Fruit fly (Drosophila melanogaster) whole organism, prepupa: Measurements from ENCODE around the gene CG34462.

Experiments used
- CG10631 ChIP-seq: fragments of 200-800 bp; sonication (Bioruptor generic); optimal IDR thresholded peaks from 2 replicates; lab custom pipeline; 2016; ENCODE audit warnings: missing biosample characterization, missing genetic modification characterization
- CG10669 ChIP-seq: fragments of 200-800 bp; sonication (Bioruptor generic); optimal IDR thresholded peaks from 3 replicates; lab custom pipeline; 2018; ENCODE audit warnings: missing biosample characterization, mild to moderate bottlenecking, missing genetic modification characterization, moderate library complexity
- CG11762 ChIP-seq: fragments of 200-800 bp; sonication (Bioruptor generic); optimal IDR thresholded peaks from 3 replicates; lab custom pipeline; 2016; ENCODE audit warnings: missing biosample characterization, missing genetic modification characterization; ENCODE audit not compliant: insufficient read depth
- CG11902 ChIP-seq: fragments of 200-800 bp; sonication (Bioruptor generic); optimal IDR thresholded peaks from 3 replicates; lab custom pipeline; 2016; ENCODE audit warnings: missing biosample characterization, missing genetic modification characterization
- CG15336 ChIP-seq: fragments of 200-800 bp; sonication (Bioruptor generic); IDR thresholded peaks from 2 replicates; pipeline ENCODE4 v1.3.6; 2022; ENCODE audit warnings: missing biosample characterization, missing genetic modification characterization
- CG1621 ChIP-seq: fragments of 200-800 bp; sonication (Bioruptor generic); optimal IDR thresholded peaks from 3 replicates; lab custom pipeline; 2018; ENCODE audit warnings: missing biosample characterization, mild to moderate bottlenecking, missing genetic modification characterization
- CG3032 ChIP-seq: fragments of 200-800 bp; optimal IDR thresholded peaks from 2 replicates; lab custom pipeline; 2019; ENCODE audit warnings: missing biosample characterization, mild to moderate bottlenecking, missing genetic modification characterization, moderate library complexity
- CG31627 ChIP-seq: fragments of 200-800 bp; sonication (Bioruptor generic); optimal IDR thresholded peaks from 3 replicates; lab custom pipeline; 2016; ENCODE audit warnings: missing biosample characterization, missing genetic modification characterization
- CG32006 ChIP-seq: fragments of 200-800 bp; sonication (Bioruptor generic); optimal IDR thresholded peaks from 3 replicates; lab custom pipeline; 2017; ENCODE audit warnings: missing biosample characterization, mild to moderate bottlenecking, missing genetic modification characterization
- CG34406 ChIP-seq: fragments of 200-800 bp; sonication (Bioruptor generic); optimal IDR thresholded peaks from 3 replicates; lab custom pipeline; 2016; ENCODE audit warnings: missing biosample characterization, missing genetic modification characterization
- CG3919 ChIP-seq: fragments of 200-800 bp; sonication (Bioruptor generic); optimal IDR thresholded peaks from 3 replicates; lab custom pipeline; 2016; ENCODE audit warnings: missing biosample characterization, missing genetic modification characterization
- CG4318 ChIP-seq: fragments of 200-800 bp; sonication (Bioruptor generic); optimal IDR thresholded peaks from 3 replicates; lab custom pipeline; 2017; ENCODE audit warnings: missing biosample characterization, mild to moderate bottlenecking, missing genetic modification characterization
- CG6792 ChIP-seq: fragments of 200-800 bp; sonication (Bioruptor generic); optimal IDR thresholded peaks from 3 replicates; lab custom pipeline; 2016; ENCODE audit warnings: missing biosample characterization, missing genetic modification characterization
- CG6808 ChIP-seq: fragments of 200-800 bp; sonication (Bioruptor generic); optimal IDR thresholded peaks from 3 replicates; lab custom pipeline; 2017; ENCODE audit warnings: missing biosample characterization, missing genetic modification characterization, mild to moderate bottlenecking, moderate library complexity, missing genetic modification reagents
- CG7368 ChIP-seq: fragments of 200-800 bp; sonication (Bioruptor generic); optimal IDR thresholded peaks from 3 replicates; lab custom pipeline; 2016; ENCODE audit warnings: missing biosample characterization, missing genetic modification characterization
- CG8632 ChIP-seq: fragments of 200-800 bp; sonication (Bioruptor generic); optimal IDR thresholded peaks from 3 replicates; lab custom pipeline; 2016; ENCODE audit warnings: missing biosample characterization, missing genetic modification characterization
- CG9139 ChIP-seq: fragments of 200-800 bp; sonication (Bioruptor generic); optimal IDR thresholded peaks from 3 replicates; lab custom pipeline; 2017; ENCODE audit warnings: missing biosample characterization, mild to moderate bottlenecking, missing genetic modification characterization
- Eip75B ChIP-seq: fragments of 200-800 bp; sonication (Bioruptor generic); optimal IDR thresholded peaks from 3 replicates; lab custom pipeline; 2016; ENCODE audit warnings: missing biosample characterization, missing genetic modification characterization
- Ets21C ChIP-seq: fragments of 200-800 bp; sonication (Bioruptor generic); optimal IDR thresholded peaks from 3 replicates; lab custom pipeline; 2016; ENCODE audit warnings: missing biosample characterization, missing genetic modification characterization
- Ets96B ChIP-seq: fragments of 200-800 bp; optimal IDR thresholded peaks from 2 replicates; lab custom pipeline; 2019; ENCODE audit warnings: missing biosample characterization, mild to moderate bottlenecking, missing genetic modification characterization, moderate library complexity
- Gug ChIP-seq: fragments of 200-800 bp; sonication (Bioruptor generic); IDR thresholded peaks from 2 replicates; pipeline ENCODE4 v1.3.6; 2022; ENCODE audit warnings: missing biosample characterization, missing genetic modification characterization
- Hr38 ChIP-seq: sonication (Bioruptor generic); optimal IDR thresholded peaks from 2 replicates; lab custom pipeline; 2016; ENCODE audit warnings: missing biosample characterization, missing genetic modification characterization
- Hr39 ChIP-seq: fragments of 200-800 bp; sonication (Bioruptor generic); optimal IDR thresholded peaks from 2 replicates; lab custom pipeline; 2016; ENCODE audit warnings: missing biosample characterization, missing genetic modification characterization
- Hr4 ChIP-seq: fragments of 200-800 bp; sonication (Bioruptor generic); optimal IDR thresholded peaks from 3 replicates; lab custom pipeline; 2016; ENCODE audit warnings: missing biosample characterization, missing genetic modification characterization
- Lpt ChIP-seq: fragments of 200-800 bp; sonication (Bioruptor generic); optimal IDR thresholded peaks from 3 replicates; lab custom pipeline; 2016; ENCODE audit warnings: missing biosample characterization, missing genetic modification characterization
- Met ChIP-seq: fragments of 200-800 bp; sonication (Bioruptor generic); optimal IDR thresholded peaks from 3 replicates; lab custom pipeline; 2016; ENCODE audit warnings: missing biosample characterization, missing genetic modification characterization
- OdsH ChIP-seq: fragments of 200-800 bp; sonication (Bioruptor generic); optimal IDR thresholded peaks from 3 replicates; lab custom pipeline; 2016; ENCODE audit warnings: missing biosample characterization, missing genetic modification characterization
- Smox ChIP-seq: fragments of 200-800 bp; sonication (Bioruptor generic); optimal IDR thresholded peaks from 3 replicates; lab custom pipeline; 2016; ENCODE audit warnings: missing biosample characterization, missing genetic modification characterization
- Sox102F ChIP-seq: fragments of 200-800 bp; sonication (Bioruptor generic); optimal IDR thresholded peaks from 2 replicates; lab custom pipeline; 2016; ENCODE audit warnings: missing biosample characterization, mild to moderate bottlenecking, missing genetic modification characterization
- Sox14 ChIP-seq: fragments of 200-800 bp; sonication (Bioruptor generic); optimal IDR thresholded peaks from 3 replicates; lab custom pipeline; 2016; ENCODE audit warnings: missing biosample characterization, missing genetic modification characterization
- Sox15 ChIP-seq: fragments of 200-800 bp; sonication (Bioruptor generic); optimal IDR thresholded peaks from 3 replicates; lab custom pipeline; 2016; ENCODE audit warnings: missing biosample characterization, missing genetic modification characterization
- achi ChIP-seq: fragments of 200-800 bp; sonication (Bioruptor generic); optimal IDR thresholded peaks from 3 replicates; lab custom pipeline; 2016; ENCODE audit warnings: missing biosample characterization, missing genetic modification characterization
- acj6 ChIP-seq: fragments of 200-800 bp; sonication (Bioruptor generic); optimal IDR thresholded peaks from 3 replicates; lab custom pipeline; 2016; ENCODE audit warnings: missing biosample characterization, missing genetic modification characterization
- cyc ChIP-seq: fragments of 200-800 bp; sonication (Bioruptor generic); optimal IDR thresholded peaks from 3 replicates; lab custom pipeline; 2016; ENCODE audit warnings: missing biosample characterization, missing genetic modification characterization
- dsx ChIP-seq: fragments of 200-800 bp; optimal IDR thresholded peaks from 3 replicates; lab custom pipeline; 2019; ENCODE audit warnings: missing biosample characterization, mild to moderate bottlenecking, missing genetic modification characterization, moderate library complexity; ENCODE audit not compliant: poor library complexity, severe bottlenecking
- eg ChIP-seq: fragments of 200-800 bp; sonication (Bioruptor generic); IDR thresholded peaks from 3 replicates; pipeline ENCODE4 v1.3.6; 2022; ENCODE audit warnings: missing biosample characterization, missing genetic modification characterization
- esn ChIP-seq: fragments of 200-800 bp; sonication (Bioruptor generic); optimal IDR thresholded peaks from 2 replicates; lab custom pipeline; 2016; ENCODE audit warnings: missing biosample characterization, mild to moderate bottlenecking, missing genetic modification characterization, moderate library complexity
- fd59A ChIP-seq: fragments of 200-800 bp; sonication (Bioruptor generic); optimal IDR thresholded peaks from 2 replicates; lab custom pipeline; 2017; ENCODE audit warnings: missing biosample characterization, mild to moderate bottlenecking, missing genetic modification characterization, missing genetic modification reagents
- fd85E ChIP-seq: fragments of 200-800 bp; sonication (Bioruptor generic); optimal IDR thresholded peaks from 3 replicates; lab custom pipeline; 2016; ENCODE audit warnings: missing biosample characterization, missing genetic modification characterization
- fkh ChIP-seq: fragments of 200-800 bp; sonication (Bioruptor generic); optimal IDR thresholded peaks from 3 replicates; lab custom pipeline; 2017; ENCODE audit warnings: missing biosample characterization, mild to moderate bottlenecking, missing genetic modification characterization, moderate library complexity
- lz ChIP-seq: fragments of 200-800 bp; sonication (Bioruptor generic); optimal IDR thresholded peaks from 3 replicates; lab custom pipeline; 2016; ENCODE audit warnings: missing biosample characterization, missing genetic modification characterization
- net ChIP-seq: fragments of 200-800 bp; sonication (Bioruptor generic); optimal IDR thresholded peaks from 3 replicates; lab custom pipeline; 2016; ENCODE audit warnings: missing biosample characterization, missing genetic modification characterization
- pdm3 ChIP-seq: fragments of 200-800 bp; sonication (Bioruptor generic); optimal IDR thresholded peaks from 3 replicates; lab custom pipeline; 2016; ENCODE audit warnings: missing biosample characterization, missing genetic modification characterization
- salr ChIP-seq, 2 experiments: fragments of 200-800 bp; sonication (Bioruptor generic); optimal IDR thresholded peaks; 3 replicates each; lab custom pipeline; 2016 to 2018; ENCODE audit warnings: missing biosample characterization in 2 of 2, missing genetic modification characterization in 2 of 2, mild to moderate bottlenecking in 1 of 2
- spab ChIP-seq: fragments of 200-800 bp; sonication (Bioruptor generic); optimal IDR thresholded peaks from 2 replicates; lab custom pipeline; 2017; ENCODE audit warnings: missing biosample characterization, mild to moderate bottlenecking, missing genetic modification characterization, missing genetic modification reagents
- ss ChIP-seq, 2 experiments: fragments of 200-800 bp; sonication (Bioruptor generic); optimal IDR thresholded peaks; 2 replicates in 1 of 2; 3 replicates in 1 of 2; lab custom pipeline; 2017 to 2018; ENCODE audit warnings: mild to moderate bottlenecking in 2 of 2, missing biosample characterization in 2 of 2, missing genetic modification characterization in 2 of 2, moderate library complexity in 1 of 2
- svp ChIP-seq: fragments of 200-800 bp; sonication (Bioruptor generic); peaks from one replicate; lab custom pipeline; 2016; ENCODE audit warnings: missing biosample characterization, missing genetic modification characterization
- topi ChIP-seq: fragments of 200-800 bp; sonication (Bioruptor generic); optimal IDR thresholded peaks from 3 replicates; lab custom pipeline; 2016; ENCODE audit warnings: missing biosample characterization, missing genetic modification characterization
- vri ChIP-seq: fragments of 200-800 bp; sonication (Bioruptor generic); optimal IDR thresholded peaks from 3 replicates; lab custom pipeline; 2016; ENCODE audit warnings: missing biosample characterization, mild to moderate bottlenecking, missing genetic modification characterization

The CG34462 gene

dm6 chr3L:8328283-8328682 lies at the start of gene CG34462:
Gene CG34462, plus strand, starts transcription at chr3L:8328583.
- no peak for TF ChIP-seq ss (GFP tag; optimal IDR thresholded peaks at IDR 0.05; lab: Kevin White, UChicago)
- TF ChIP-seq CG11762 (GFP tag; lab: Kevin White, UChicago), result no peak
- TF ChIP-seq dsx (GFP tag; lab: Kevin White, UChicago), result no peak
- TF ChIP-seq svp (GFP tag; lab: Kevin White, UChicago), result no peak
- no peak for TF ChIP-seq Eip75B
- TF ChIP-seq topi (GFP tag; lab: Kevin White, UChicago), result no peak
- no peak for TF ChIP-seq Gug (GFP tag; lab: Robert Waterston, UW)

- TF ChIP-seq achi (GFP tag; lab: Kevin White, UChicago), result peak; percentile 27
- TF ChIP-seq Smox (GFP tag; lab: Kevin White, UChicago), result peak; percentile 21
- peak; percentile 34 for TF ChIP-seq cyc
- TF ChIP-seq Sox15, result peak; percentile 24
- peak; percentile 31 for TF ChIP-seq CG3032 (tag; lab: Kevin White, UChicago)
- peak; percentile 34 for TF ChIP-seq acj6 (GFP tag; lab: Kevin White, UChicago)
- no peak for TF ChIP-seq Lpt (GFP tag; lab: Kevin White, UChicago)
- peak; percentile 45 for TF ChIP-seq CG31627 (GFP tag; lab: Kevin White, UChicago)
- peak; percentile 10 for TF ChIP-seq net (GFP tag; lab: Kevin White, UChicago)
- peak in 1 of 2 experiments; percentile 10 for TF ChIP-seq salr (GFP tag; optimal IDR thresholded peaks at IDR 0.05; lab: Kevin White, UChicago)
- peak; percentile 1 for TF ChIP-seq CG1621 (tag; lab: Kevin White, UChicago)
- 0 out of 3 replicates have a peak, but pooled peaks have one; percentile 25 for TF ChIP-seq eg (GFP tag; lab: Robert Waterston, UW)
- TF ChIP-seq OdsH (GFP tag; lab: Kevin White, UChicago), result peak; percentile 40
- TF ChIP-seq topi (GFP tag; lab: Kevin White, UChicago), result peak; percentile 48
- TF ChIP-seq fd59A (GFP tag; lab: Kevin White, UChicago), result peak; percentile 45
- peak; percentile 39 for TF ChIP-seq spab (GFP tag; lab: Kevin White, UChicago)
- peak; percentile 36 for TF ChIP-seq Sox14 (GFP tag; lab: Kevin White, UChicago)
- peak; percentile 29 for TF ChIP-seq CG6808 (GFP tag; lab: Kevin White, UChicago)
- TF ChIP-seq CG32006, result peak; percentile 43
- TF ChIP-seq svp (GFP tag; lab: Kevin White, UChicago), result peak; percentile 64
- peak; percentile 43 for TF ChIP-seq Hr39 (GFP tag; lab: Kevin White, UChicago)
- peak; percentile 33 for TF ChIP-seq lz (GFP tag; lab: Kevin White, UChicago)
- peak; percentile 10 for TF ChIP-seq CG34406
- TF ChIP-seq CG9139 (GFP tag; lab: Kevin White, UChicago), result no peak
- TF ChIP-seq CG8632, result no peak
- TF ChIP-seq Hr38 (GFP tag; lab: Kevin White, UChicago), result no peak
- peak; percentile 40 for TF ChIP-seq CG3919 (GFP tag; lab: Kevin White, UChicago)
- TF ChIP-seq CG15336 (GFP tag; lab: Robert Waterston, UW), result peak; percentile 37; the same call in 1 of the 2 replicates
- TF ChIP-seq fkh, result no peak
- TF ChIP-seq Eip75B, result peak; percentile 19
- TF ChIP-seq ss (GFP tag; optimal IDR thresholded peaks at IDR 0.05; lab: Kevin White, UChicago), result peak in 1 of 2 experiments; percentile 22
- TF ChIP-seq CG6792 (GFP tag; lab: Kevin White, UChicago), result peak; percentile 15
- peak; percentile 9 for TF ChIP-seq Ets21C (GFP tag; lab: Kevin White, UChicago)
- no peak for TF ChIP-seq Gug (GFP tag; lab: Robert Waterston, UW)
- peak; percentile 14 for TF ChIP-seq Sox102F (GFP tag; lab: Kevin White, UChicago)
- no peak for TF ChIP-seq CG7368 (GFP tag; lab: Kevin White, UChicago)
- TF ChIP-seq Ets96B (tag; lab: Kevin White, UChicago), result peak; percentile 45
- peak; percentile 23 for TF ChIP-seq Hr4 (GFP tag; lab: Kevin White, UChicago)
- no peak for TF ChIP-seq CG4318
- peak; percentile 42 for TF ChIP-seq Met
- peak; percentile 41 for TF ChIP-seq CG10669
- peak; percentile 42 for TF ChIP-seq pdm3 (GFP tag; lab: Kevin White, UChicago)
- TF ChIP-seq CG11902 (GFP tag; lab: Kevin White, UChicago), result peak; percentile 11
- no peak for TF ChIP-seq fd85E (GFP tag; lab: Kevin White, UChicago)
- no peak for TF ChIP-seq vri (GFP tag; lab: Kevin White, UChicago)
- peak; percentile 32 for TF ChIP-seq CG10631 (GFP tag; lab: Kevin White, UChicago)
- TF ChIP-seq esn (GFP tag; lab: Kevin White, UChicago), result peak; percentile 43
Observed at dm6 chr3L:8284651-8285050, 43.7 kb upstream of the CG34462 start.
